Worm (Caenorhabditis elegans) whole organism, young adult: ENCODE data around the gene stg-2.

Experiments used
- C17E4.6 ChIP-seq: fragments of 200-800 bp; sonication (Bioruptor generic); IDR thresholded peaks from 2 replicates; pipeline ENCODE4 v1.3.6; 2022; ENCODE audit warnings: missing genetic modification reagents, missing genetic modification characterization, missing compliant biosample characterization
- F49E8.2 ChIP-seq: sonication (generic microtip); optimal IDR thresholded peaks from 3 replicates; lab custom pipeline; 2017; ENCODE audit warnings: missing genetic modification characterization, mild to moderate bottlenecking, missing compliant biosample characterization, antibody characterized with exemption, moderate library complexity; ENCODE audit not compliant: insufficient read depth
- ama-1 ChIP-seq, 3 experiments: fragments of 150-350 bp in 1 of 3; sonication (generic microtip) in 2 of 3; optimal IDR thresholded peaks; 2 replicates each; lab custom pipeline; 2014 to 2018; ENCODE audit warnings: missing biosample characterization in 2 of 3, missing genetic modification characterization in 2 of 3, missing genetic modification reagents in 2 of 3
- bed-2 ChIP-seq: fragments of 200-800 bp; sonication (Bioruptor generic); IDR thresholded peaks from 2 replicates; pipeline ENCODE4 v1.3.6; 2022; ENCODE audit warnings: missing genetic modification reagents, missing genetic modification characterization, missing compliant biosample characterization
- dpl-1 ChIP-seq: fragments of 150-350 bp; optimal IDR thresholded peaks from 2 replicates; lab custom pipeline; 2014; ENCODE audit warnings: missing biosample characterization, missing genetic modification reagents, missing genetic modification characterization
- mxl-1 ChIP-seq: sonication (generic microtip); optimal IDR thresholded peaks from 2 replicates; lab custom pipeline; 2016; ENCODE audit warnings: missing genetic modification characterization, missing compliant biosample characterization
- tlf-1 ChIP-seq: fragments of 200-800 bp; sonication (Bioruptor generic); optimal IDR thresholded peaks from 2 replicates; lab custom pipeline; 2018; ENCODE audit warnings: mild to moderate bottlenecking, missing genetic modification characterization, missing compliant biosample characterization
- zfh-2 ChIP-seq: fragments of 200-800 bp; sonication (Bioruptor generic); conservative IDR thresholded peaks from 2 replicates; pipeline ENCODE4 v1.3.6; 2022; ENCODE audit warnings: missing genetic modification reagents, missing genetic modification characterization, missing compliant biosample characterization

ce11 chrX:8605005-8605404 lies 38.7 kb downstream of the stg-2 start, which contains the start of the genes H35N09.2 and H35N09.1:
- no peak for TF ChIP-seq F49E8.2 (tag; lab: Kevin White, UChicago)
- TF ChIP-seq bed-2, result no peak
- TF ChIP-seq ama-1 (optimal IDR thresholded peaks at IDR 0.05; lab: Kevin White, UChicago), result no peak
- no peak for TF ChIP-seq ama-1 (GFP tag; optimal IDR thresholded peaks at IDR 0.05; lab: Kevin White, UChicago)
- TF ChIP-seq C17E4.6 (GFP tag; lab: Robert Waterston, UW), result no peak
- no peak for TF ChIP-seq dpl-1 (GFP tag; lab: Kevin White, UChicago)
- no peak for TF ChIP-seq zfh-2 (GFP tag; lab: Robert Waterston, UW)
- TF ChIP-seq tlf-1 (GFP tag; lab: Kevin White, UChicago), result no peak
- no peak for TF ChIP-seq mxl-1
